Worm (Caenorhabditis elegans) whole organism, L1 larva: ENCODE data around the gene srg-3.
A peak's percentile ranks its signal among the peaks of the same experiment; 100 is the strongest.

Experiments used
- C16A3.4 ChIP-seq: fragments of 150-350 bp; optimal IDR thresholded peaks from 2 replicates; lab custom pipeline; 2014; ENCODE audit warnings: missing biosample characterization, missing genetic modification characterization
- blmp-1 ChIP-seq: fragments of 150-350 bp; optimal IDR thresholded peaks from 2 replicates; lab custom pipeline; 2014; ENCODE audit warnings: missing biosample characterization, missing genetic modification characterization
- efl-1 ChIP-seq, 4 experiments: fragments of 150-350 bp; optimal IDR thresholded peaks in 3 of 4; peaks in 1 of 4; 1 replicate in 1 of 4; 2 replicates in 3 of 4; lab custom pipeline; 2014; ENCODE audit warnings: missing biosample characterization in 2 of 4, missing genetic modification characterization in 2 of 4, missing genetic modification reagents in 2 of 4
- efl-3 ChIP-seq: fragments of 200-800 bp; sonication (Bioruptor generic); optimal IDR thresholded peaks from 2 replicates; lab custom pipeline; 2018; ENCODE audit warnings: mild to moderate bottlenecking, missing genetic modification characterization, missing compliant biosample characterization
- egl-27 ChIP-seq, 2 experiments: fragments of 150-350 bp in 1 of 2; sonication (generic microtip); optimal IDR thresholded peaks; 3 replicates each; lab custom pipeline; 2017 to 2018; ENCODE audit warnings: missing biosample characterization in 2 of 2, missing genetic modification characterization in 2 of 2, missing genetic modification reagents in 2 of 2
- elt-2 ChIP-seq: sonication (generic microtip); optimal IDR thresholded peaks from 2 replicates; lab custom pipeline; 2016; ENCODE audit warnings: missing genetic modification characterization, mild to moderate bottlenecking, inconsistent platforms, missing compliant biosample characterization, missing genetic modification reagents
- elt-3 ChIP-seq, 6 experiments: fragments of 150-350 bp in 1 of 6; sonication (generic microtip); optimal IDR thresholded peaks; 2 replicates each; lab custom pipeline; 2017 to 2018; ENCODE audit warnings: missing biosample characterization in 6 of 6, missing genetic modification characterization in 6 of 6, inconsistent platforms in 1 of 6
- ets-5 ChIP-seq: fragments of 200-800 bp; sonication (Bioruptor generic); IDR thresholded peaks from 2 replicates; pipeline ENCODE4 v1.3.6; 2022; ENCODE audit warnings: missing genetic modification characterization, missing compliant biosample characterization
- fkh-8 ChIP-seq: sonication (generic microtip); optimal IDR thresholded peaks from 2 replicates; lab custom pipeline; 2016; ENCODE audit warnings: mild to moderate bottlenecking, missing genetic modification characterization, missing compliant biosample characterization
- jun-1 ChIP-seq: fragments of 150-350 bp; optimal IDR thresholded peaks from 2 replicates; lab custom pipeline; 2014; ENCODE audit warnings: missing biosample characterization, missing genetic modification reagents, missing genetic modification characterization
- lin-14 ChIP-seq: fragments of 200-800 bp; sonication (Bioruptor generic); optimal IDR thresholded peaks from 2 replicates; lab custom pipeline; 2018; ENCODE audit warnings: mild to moderate bottlenecking, missing genetic modification characterization, moderate library complexity, missing compliant biosample characterization
- lin-35 ChIP-seq, 2 experiments: fragments of 150-350 bp; optimal IDR thresholded peaks; 2 replicates each; lab custom pipeline; 2014; ENCODE audit warnings: missing biosample characterization in 2 of 2, missing genetic modification characterization in 2 of 2, missing genetic modification reagents in 2 of 2
- mep-1 ChIP-seq: fragments of 150-350 bp; optimal IDR thresholded peaks from 2 replicates; lab custom pipeline; 2014; ENCODE audit warnings: missing biosample characterization, missing genetic modification characterization
- nhr-20 ChIP-seq: sonication (generic microtip); optimal IDR thresholded peaks from 2 replicates; lab custom pipeline; 2016; ENCODE audit warnings: mild to moderate bottlenecking, missing genetic modification characterization, missing compliant biosample characterization
- nhr-47 ChIP-seq: sonication (generic microtip); optimal IDR thresholded peaks from 2 replicates; lab custom pipeline; 2016; ENCODE audit warnings: mild to moderate bottlenecking, missing genetic modification characterization, moderate library complexity, missing compliant biosample characterization
- nhr-71 ChIP-seq: sonication (generic microtip); optimal IDR thresholded peaks from 2 replicates; lab custom pipeline; 2016; ENCODE audit warnings: mild to moderate bottlenecking, missing genetic modification characterization, moderate library complexity, missing compliant biosample characterization
- pag-3 ChIP-seq: sonication (generic microtip); optimal IDR thresholded peaks from 2 replicates; lab custom pipeline; 2017; ENCODE audit warnings: missing genetic modification characterization, mild to moderate bottlenecking, missing compliant biosample characterization, antibody characterized with exemption, borderline replicate concordance; ENCODE audit not compliant: insufficient read depth
- rnt-1 ChIP-seq: sonication (generic microtip); optimal IDR thresholded peaks from 2 replicates; lab custom pipeline; 2016; ENCODE audit warnings: mild to moderate bottlenecking, missing genetic modification characterization, moderate library complexity, missing compliant biosample characterization
- sox-4 ChIP-seq: sonication (generic microtip); optimal IDR thresholded peaks from 2 replicates; lab custom pipeline; 2016; ENCODE audit warnings: missing genetic modification characterization, missing compliant biosample characterization
- swsn-7 ChIP-seq: sonication (generic microtip); optimal IDR thresholded peaks from 2 replicates; lab custom pipeline; 2016; ENCODE audit warnings: missing genetic modification characterization, missing compliant biosample characterization
- tbx-2 ChIP-seq: sonication (generic microtip); optimal IDR thresholded peaks from 2 replicates; lab custom pipeline; 2016; ENCODE audit warnings: missing genetic modification characterization, missing compliant biosample characterization
- tlp-1 ChIP-seq: fragments of 150-350 bp; optimal IDR thresholded peaks from 2 replicates; lab custom pipeline; 2014; ENCODE audit warnings: missing biosample characterization, missing genetic modification characterization
- unc-30 ChIP-seq: sonication (generic microtip); optimal IDR thresholded peaks from 2 replicates; lab custom pipeline; 2017; ENCODE audit warnings: missing biosample characterization, missing genetic modification characterization
- unc-86 ChIP-seq: sonication (generic microtip); optimal IDR thresholded peaks from 2 replicates; lab custom pipeline; 2016; ENCODE audit warnings: missing genetic modification characterization, missing compliant biosample characterization

srg-3 gene

DNA sequence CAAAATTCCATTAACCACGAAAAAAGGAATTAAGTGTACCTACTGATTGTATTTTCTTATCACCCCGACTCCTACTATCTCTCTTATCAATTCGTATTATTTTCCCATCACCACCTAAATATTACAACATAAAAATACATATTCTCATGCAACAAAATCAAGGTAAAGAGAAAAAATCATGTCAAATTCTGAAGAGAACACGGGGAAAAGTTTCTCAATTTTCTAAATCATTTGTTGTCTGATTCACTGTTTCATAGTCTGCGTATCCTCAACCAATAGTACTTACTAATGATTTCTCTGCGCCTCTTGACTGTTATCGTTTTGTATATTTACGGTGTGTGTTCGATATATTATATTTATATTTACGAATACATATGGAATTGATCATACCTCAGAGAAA lies 38.3 kb downstream of the srg-3 start:
- TF ChIP-seq tlp-1 (tag; lab: Kevin White, UChicago): peak; percentile 5
- TF ChIP-seq elt-2 (tag; lab: Kevin White, UChicago): peak; percentile 69
- peak; percentile 20 for TF ChIP-seq nhr-20 (tag; lab: Kevin White, UChicago)
- TF ChIP-seq egl-27 (tag; optimal IDR thresholded peaks at IDR 0.05; lab: Kevin White, UChicago): no peak
- TF ChIP-seq efl-1 (optimal IDR thresholded peaks at IDR 0.05; lab: Kevin White, UChicago): peak in 1 of 2 experiments; percentile 4
- peak in 1 of 2 experiments; percentile 83 for TF ChIP-seq efl-1 (GFP tag; optimal IDR thresholded peaks at IDR 0.05 in 1 of 2; lab: Kevin White, UChicago)
- no peak for TF ChIP-seq swsn-7 (tag; lab: Kevin White, UChicago)
- TF ChIP-seq lin-35 (GFP tag; optimal IDR thresholded peaks at IDR 0.05; lab: Kevin White, UChicago): peak in 1 of 2 experiments; percentile 47
- no peak for TF ChIP-seq sox-4 (tag; lab: Kevin White, UChicago)
- TF ChIP-seq pag-3: no peak
- TF ChIP-seq ets-5 (GFP tag; lab: Robert Waterston, UW): no peak
- TF ChIP-seq elt-3 (tag; optimal IDR thresholded peaks at IDR 0.05; lab: Kevin White, UChicago): peak in 2 of 6 experiments; percentile 58 to 76
- no peak for TF ChIP-seq efl-3
- peak; percentile 1 for TF ChIP-seq C16A3.4 (tag; lab: Kevin White, UChicago)
- TF ChIP-seq jun-1: peak; percentile 1
- peak; percentile 23 for TF ChIP-seq mep-1 (tag; lab: Kevin White, UChicago)
- TF ChIP-seq tbx-2: no peak
- TF ChIP-seq nhr-47 (tag; lab: Kevin White, UChicago): no peak
- TF ChIP-seq blmp-1 (tag; lab: Kevin White, UChicago): peak; percentile 39
- no peak for TF ChIP-seq unc-30 (tag; lab: Kevin White, UChicago)

DNA sequence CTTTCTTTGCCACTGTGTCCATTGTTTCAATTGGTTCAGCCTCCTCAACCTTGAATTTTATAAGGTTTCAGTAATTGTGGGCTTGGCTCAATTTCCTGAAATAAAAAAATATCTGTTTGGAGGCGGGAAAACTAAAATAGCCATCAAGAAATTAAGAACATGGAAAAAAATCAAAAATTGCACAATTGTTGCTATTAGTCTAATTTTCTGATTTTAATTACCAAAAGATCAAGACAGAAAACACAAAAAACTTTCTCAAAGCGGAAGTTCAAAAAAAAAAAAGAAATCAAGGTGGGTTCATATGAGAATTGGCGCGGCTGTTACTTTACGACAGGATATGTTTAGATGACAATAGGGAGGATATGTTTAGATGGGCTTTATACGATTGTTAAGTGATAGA lies 39.3 kb downstream of the srg-3 start, which contains the start of gene esyt-2:
TSS of gene esyt-2 (minus strand) at position 101 of the 400 bp plus-strand sequence.
- TF ChIP-seq lin-14 (GFP tag; lab: Kevin White, UChicago) (peak; percentile 5), swsn-7 (tag; lab: Kevin White, UChicago) (no peak), rnt-1 (tag; lab: Kevin White, UChicago) (peak; percentile 6), nhr-71 (peak; percentile 54)

DNA sequence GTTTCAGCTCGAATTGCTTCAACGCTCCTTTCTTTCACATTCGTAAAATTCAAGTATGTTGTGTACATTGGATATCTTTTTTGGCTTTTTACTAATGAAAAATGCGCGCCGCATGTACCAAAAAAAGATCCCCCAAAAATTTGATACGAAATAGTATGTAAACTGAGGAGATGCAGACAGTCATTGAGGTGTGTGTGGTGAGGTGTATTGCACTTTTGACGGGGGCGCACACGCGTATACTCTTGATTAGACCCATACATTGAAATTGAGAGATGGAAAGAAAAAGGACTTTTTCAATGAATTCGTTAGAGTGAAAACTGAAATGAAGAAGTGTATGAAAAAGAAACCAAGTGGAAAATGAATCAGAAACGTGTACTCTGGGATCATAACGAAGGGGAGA lies 48.8 kb downstream of the srg-3 start:
- TF ChIP-seq fkh-8: peak; percentile 57
- TF ChIP-seq unc-86 (tag; lab: Kevin White, UChicago): peak; percentile 5
- TF ChIP-seq tbx-2: no peak
- TF ChIP-seq lin-14 (GFP tag; lab: Kevin White, UChicago): peak; percentile 30
